Worm (Caenorhabditis elegans): ENCODE data around the gene B0393.5.

ce11 chrIII:4779855-4780254, 14.3 kb downstream of the B0393.5 start, which contains the start of gene B0393.9:
- no peak for TF ChIP-seq dmd-9 (GFP tag; IDR thresholded peaks at IDR 0.05)
- TF ChIP-seq dmd-8 (GFP tag; IDR thresholded peaks at IDR 0.05), result no peak
- TF ChIP-seq daf-12 (tag; optimal IDR thresholded peaks at IDR 0.05), result no peak
- no peak for TF ChIP-seq T26A8.4 (GFP tag; IDR thresholded peaks at IDR 0.05)
- no peak for TF ChIP-seq ztf-7 (tag; optimal IDR thresholded peaks at IDR 0.05)
- TF ChIP-seq mes-2 (tag; optimal IDR thresholded peaks at IDR 0.05; ENCODE audit: poor library complexity, severe bottlenecking), result no peak
- no peak for TF ChIP-seq lsy-2 (tag; optimal IDR thresholded peaks at IDR 0.05)
- TF ChIP-seq zag-1 (tag; optimal IDR thresholded peaks at IDR 0.05), result no peak
- no peak for TF ChIP-seq unc-39 (tag; optimal IDR thresholded peaks at IDR 0.05)
- no peak for TF ChIP-seq ceh-32 (tag; optimal IDR thresholded peaks at IDR 0.05; ENCODE audit: poor library complexity)
- TF ChIP-seq lin-15B (tag; optimal IDR thresholded peaks at IDR 0.05), result no peak

Data from whole organism, L4 larva.